Worm (Caenorhabditis elegans): ENCODE results near the gene Y73C8C.3.

DNA sequence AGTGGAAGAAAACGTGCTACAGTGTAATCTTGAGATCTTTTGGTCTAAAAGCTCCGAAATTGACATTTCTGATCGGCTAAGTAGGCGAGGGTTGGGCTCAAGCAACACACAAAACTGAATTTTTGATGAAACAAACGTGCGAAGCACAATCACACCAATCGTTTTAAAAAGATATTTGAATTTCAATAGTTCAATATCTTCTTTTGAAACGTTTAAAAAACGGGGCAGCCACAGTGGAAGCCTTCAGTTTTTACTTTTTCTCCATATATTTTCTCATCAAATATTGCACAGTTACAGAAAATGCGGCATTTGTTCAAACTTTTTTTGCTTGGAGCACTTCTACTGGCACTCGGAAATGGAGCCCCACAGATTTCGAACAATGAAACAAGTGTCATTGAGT is 51.2 kb downstream of the Y73C8C.3 start, which contains the start of gene C36C5.4:
- no peak for TF ChIP-seq ama-1 (optimal IDR thresholded peaks at IDR 0.05)
- TF ChIP-seq lin-13 (GFP tag; optimal IDR thresholded peaks at IDR 0.05): no peak
- no peak for TF ChIP-seq lsy-2 (tag; optimal IDR thresholded peaks at IDR 0.05)
- no peak for TF ChIP-seq C16A3.4 (tag; optimal IDR thresholded peaks at IDR 0.05)
- TF ChIP-seq lin-39 (tag; optimal IDR thresholded peaks at IDR 0.05): no peak
- no peak for TF ChIP-seq unc-86 (tag; optimal IDR thresholded peaks at IDR 0.05)
- no peak for TF ChIP-seq skn-1 (tag; optimal IDR thresholded peaks at IDR 0.05)
- no peak for TF ChIP-seq snu-23 (GFP tag; optimal IDR thresholded peaks at IDR 0.05)
- no peak for TF ChIP-seq egl-27 (tag; optimal IDR thresholded peaks at IDR 0.05)
